Fruit fly (Drosophila melanogaster): Measurements from ENCODE around the gene nSMase.

DNA sequence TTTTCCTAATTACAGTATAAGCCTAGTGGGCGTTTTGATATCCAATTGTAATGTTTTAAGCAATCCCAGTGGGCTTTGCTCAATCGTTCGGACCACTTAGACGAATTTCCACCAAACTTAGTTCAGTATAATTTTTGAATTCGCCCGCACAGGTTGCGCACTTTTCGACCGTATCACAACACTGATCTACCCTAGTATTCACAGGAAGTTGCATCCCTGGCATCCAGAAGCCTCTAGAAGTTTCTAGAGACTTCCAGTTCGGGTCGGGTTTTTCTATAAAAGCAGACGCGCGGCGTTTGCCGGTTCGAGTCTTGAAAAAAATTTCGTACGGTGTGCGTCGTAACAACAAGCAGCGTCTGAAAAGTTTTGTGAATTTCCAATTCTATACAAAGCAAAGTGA is 26.0 kb upstream of the nSMase start, which contains the start of gene Hsp83:
- TF ChIP-seq CG32121 (GFP tag; IDR thresholded peaks at IDR 0.05) (peak; percentile 87), CG13204 (GFP tag; optimal IDR thresholded peaks at IDR 0.05) (peak; percentile 95), gl (tag; optimal IDR thresholded peaks at IDR 0.05) (peak; percentile 95), CG10348 (GFP tag; IDR thresholded peaks at IDR 0.05) (no peak), D1 (tag; optimal IDR thresholded peaks at IDR 0.05) (no peak), Ets98B (GFP tag; IDR thresholded peaks at IDR 0.05) (peak; percentile 94), Pif1A (GFP tag; optimal IDR thresholded peaks at IDR 0.05) (peak; percentile 96), CG4496 (GFP tag; IDR thresholded peaks at IDR 0.05) (peak; percentile 95), CG34367 (tag; optimal IDR thresholded peaks at IDR 0.05) (peak; percentile 89), CG17806 (tag; optimal IDR thresholded peaks at IDR 0.05) (peak; percentile 65)

All from whole organism, pupa.